Worm (Caenorhabditis elegans) whole organism, midembryonic: ENCODE results near the gene srj-23.

ENCODE experiments used
- T22C8.4 ChIP-seq: fragments of 200-800 bp; sonication (Bioruptor generic); IDR thresholded peaks from 2 replicates; pipeline ENCODE4 v1.3.6; 2022; ENCODE audit warnings: missing genetic modification characterization, missing compliant biosample characterization
- cog-1 ChIP-seq: sonication (generic microtip); optimal IDR thresholded peaks from 2 replicates; lab custom pipeline; 2016; ENCODE audit warnings: missing genetic modification characterization, missing compliant biosample characterization
- flt-1 ChIP-seq: fragments of 200-800 bp; sonication (Bioruptor generic); IDR thresholded peaks from 2 replicates; pipeline ENCODE4 v1.3.6; 2022; ENCODE audit warnings: missing genetic modification characterization, missing compliant biosample characterization
- klf-2 ChIP-seq: fragments of 200-800 bp; sonication (Bioruptor generic); conservative IDR thresholded peaks from 2 replicates; pipeline ENCODE4 v1.3.6; 2022; ENCODE audit warnings: missing genetic modification reagents, missing genetic modification characterization, missing compliant biosample characterization
- med-1 ChIP-seq: sonication (generic microtip); optimal IDR thresholded peaks from 2 replicates; lab custom pipeline; 2017; ENCODE audit warnings: missing genetic modification characterization, mild to moderate bottlenecking, missing compliant biosample characterization, antibody characterized with exemption, missing genetic modification reagents; ENCODE audit not compliant: insufficient read depth
- ref-1 ChIP-seq: fragments of 200-800 bp; sonication (Bioruptor generic); conservative IDR thresholded peaks from 2 replicates; pipeline ENCODE4 v1.3.6; 2022; ENCODE audit warnings: missing genetic modification reagents, missing genetic modification characterization, missing compliant biosample characterization
- tab-1 ChIP-seq: fragments of 200-800 bp; sonication (Bioruptor generic); IDR thresholded peaks from 2 replicates; pipeline ENCODE4 v1.3.6; 2022; ENCODE audit warnings: missing genetic modification characterization, missing compliant biosample characterization
- ztf-23 ChIP-seq: fragments of 200-800 bp; sonication (Bioruptor generic); IDR thresholded peaks from 2 replicates; pipeline ENCODE4 v1.3.6; 2022; ENCODE audit warnings: missing genetic modification reagents, missing genetic modification characterization, missing compliant biosample characterization
- ztf-29 ChIP-seq: fragments of 200-800 bp; sonication (Bioruptor generic); IDR thresholded peaks from 2 replicates; pipeline ENCODE4 v1.3.6; 2022; ENCODE audit warnings: missing genetic modification reagents, missing genetic modification characterization, missing compliant biosample characterization

Gene srj-23

DNA sequence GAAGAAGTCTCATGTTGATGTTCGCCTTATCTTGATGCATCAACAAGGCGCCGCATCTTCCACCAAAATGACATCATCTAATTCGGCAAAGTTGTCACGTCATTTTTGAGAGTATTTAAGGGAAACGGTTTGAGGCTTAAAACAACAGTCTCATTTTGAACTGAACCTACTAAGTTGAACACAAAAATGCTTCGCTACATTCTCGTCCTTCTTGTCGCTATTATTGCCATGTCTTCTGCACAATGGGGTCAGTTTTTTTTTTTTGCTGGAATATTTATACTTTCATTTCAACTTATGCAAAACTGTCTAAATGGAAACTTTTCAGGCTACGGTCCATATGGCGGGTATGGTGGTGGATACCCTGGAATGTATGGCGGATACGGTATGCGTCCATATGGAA lies 4.4 kb upstream of the srj-23 start, which contains the start of gene cnc-4:
TSS of gene cnc-4 (plus strand) at position 117 of the 400 bp plus-strand sequence.
- TF ChIP-seq T22C8.4 (GFP tag; lab: Robert Waterston, UW) (no peak), ztf-23 (GFP tag; lab: Robert Waterston, UW) (no peak), ztf-29 (no peak), tab-1 (GFP tag; lab: Robert Waterston, UW) (no peak), med-1 (GFP tag; lab: Kevin White, UChicago) (no peak), klf-2 (no peak), flt-1 (GFP tag; lab: Robert Waterston, UW) (no peak), ref-1 (GFP tag; lab: Robert Waterston, UW) (no peak), cog-1 (tag; lab: Kevin White, UChicago) (no peak)

DNA sequence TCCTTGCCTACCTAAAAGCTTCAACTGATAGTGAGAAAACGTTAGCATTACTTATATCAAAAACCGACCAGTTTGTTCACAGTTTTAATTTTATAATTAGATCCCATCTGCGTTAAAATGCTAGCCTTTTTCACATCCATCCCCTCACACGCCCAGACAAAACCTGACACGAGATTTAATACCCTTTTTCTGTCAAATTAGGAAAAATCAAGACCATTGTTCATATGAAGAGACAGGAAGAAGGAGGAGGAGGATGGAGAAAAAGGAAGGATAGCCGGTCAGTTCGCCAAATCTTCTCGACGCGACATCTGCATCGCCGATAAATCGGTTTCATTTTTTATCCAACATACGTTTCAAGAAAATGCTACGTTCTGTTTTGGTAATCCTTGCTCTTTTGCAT lies 3.7 kb upstream of the srj-23 start, which contains the start of gene cnc-3:
TSS of gene cnc-3 (plus strand) at position 281 of the 400 bp plus-strand sequence.
- no peak for TF ChIP-seq ztf-29
- TF ChIP-seq ztf-23 (GFP tag; lab: Robert Waterston, UW) = no peak
- no peak for TF ChIP-seq tab-1 (GFP tag; lab: Robert Waterston, UW)
- no peak for TF ChIP-seq med-1 (GFP tag; lab: Kevin White, UChicago)

- no peak for TF ChIP-seq ref-1 (GFP tag; lab: Robert Waterston, UW)
- TF ChIP-seq med-1 (GFP tag; lab: Kevin White, UChicago) = no peak
- no peak for TF ChIP-seq flt-1 (GFP tag; lab: Robert Waterston, UW)
- no peak for TF ChIP-seq tab-1 (GFP tag; lab: Robert Waterston, UW)
- no peak for TF ChIP-seq klf-2
- TF ChIP-seq T22C8.4 (GFP tag; lab: Robert Waterston, UW) = no peak
- no peak for TF ChIP-seq ztf-29
- no peak for TF ChIP-seq ztf-23 (GFP tag; lab: Robert Waterston, UW)
- no peak for TF ChIP-seq cog-1 (tag; lab: Kevin White, UChicago)
Measured at ce11 chrV:1450160-1450559, 1.3 kb upstream of the srj-23 start, which contains the start of gene cnc-2. Gene cnc-2, minus strand, starts transcription at chrV:1450183.

DNA sequence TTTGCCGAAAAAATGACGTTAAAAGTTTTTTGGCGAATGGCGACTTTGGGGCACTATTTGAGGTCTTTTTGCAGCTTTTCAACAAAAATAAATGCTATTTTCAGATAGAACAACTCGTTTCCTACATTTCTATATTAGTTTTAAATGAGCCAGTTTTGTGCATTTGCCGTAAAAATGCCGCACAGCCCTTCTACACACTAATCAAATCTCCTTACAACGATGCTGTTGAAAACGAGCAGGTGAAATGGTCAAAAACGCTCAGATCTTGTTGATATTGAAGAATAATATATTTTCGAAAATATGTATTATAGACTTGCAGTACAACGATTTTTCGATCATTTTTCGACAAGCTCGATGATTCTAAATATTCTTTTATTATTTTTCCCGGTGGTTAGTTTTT lies 3.3 kb downstream of the srj-23 start, which contains the start of gene chil-14:
TSS of gene chil-14 (plus strand) at position 301 of the 400 bp plus-strand sequence.
- no peak for TF ChIP-seq flt-1 (GFP tag; lab: Robert Waterston, UW)
- no peak for TF ChIP-seq ref-1 (GFP tag; lab: Robert Waterston, UW)
- TF ChIP-seq klf-2 = no peak
- TF ChIP-seq tab-1 (GFP tag; lab: Robert Waterston, UW) = no peak
- no peak for TF ChIP-seq T22C8.4 (GFP tag; lab: Robert Waterston, UW)
- TF ChIP-seq med-1 (GFP tag; lab: Kevin White, UChicago) = no peak
- TF ChIP-seq cog-1 (tag; lab: Kevin White, UChicago) = no peak
- no peak for TF ChIP-seq ztf-29
- no peak for TF ChIP-seq ztf-23 (GFP tag; lab: Robert Waterston, UW)

ce11 chrV:1455280-1455679 lies 3.8 kb downstream of the srj-23 start:
- TF ChIP-seq ztf-23 (GFP tag; lab: Robert Waterston, UW) (no peak), ref-1 (GFP tag; lab: Robert Waterston, UW) (no peak), flt-1 (GFP tag; lab: Robert Waterston, UW) (no peak), ztf-29 (no peak)

DNA sequence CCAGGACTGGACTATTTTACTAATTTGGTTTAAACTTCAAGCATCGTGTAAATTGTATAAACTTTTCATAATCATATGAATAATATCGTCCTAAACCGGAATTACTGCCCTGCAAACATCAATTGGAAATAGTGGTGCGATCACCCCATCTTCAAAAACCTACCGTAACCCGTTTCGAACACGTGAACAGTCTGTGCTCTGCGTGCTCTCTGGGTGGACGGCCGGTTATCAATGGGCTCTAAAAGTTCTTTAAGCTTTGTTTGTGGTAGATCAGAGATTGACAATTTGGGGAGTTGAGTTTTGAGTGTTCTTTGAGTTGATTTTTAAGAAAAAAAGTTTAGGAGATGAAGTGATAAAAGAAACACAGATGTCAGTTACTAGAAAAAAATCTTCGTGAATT lies 5.2 kb downstream of the srj-23 start:
- TF ChIP-seq ref-1 (GFP tag; lab: Robert Waterston, UW) (no peak), ztf-23 (GFP tag; lab: Robert Waterston, UW) (no peak), klf-2 (no peak), med-1 (GFP tag; lab: Kevin White, UChicago) (no peak), cog-1 (tag; lab: Kevin White, UChicago) (no peak), T22C8.4 (GFP tag; lab: Robert Waterston, UW) (no peak), tab-1 (GFP tag; lab: Robert Waterston, UW) (no peak), flt-1 (GFP tag; lab: Robert Waterston, UW) (no peak), ztf-29 (no peak)

DNA sequence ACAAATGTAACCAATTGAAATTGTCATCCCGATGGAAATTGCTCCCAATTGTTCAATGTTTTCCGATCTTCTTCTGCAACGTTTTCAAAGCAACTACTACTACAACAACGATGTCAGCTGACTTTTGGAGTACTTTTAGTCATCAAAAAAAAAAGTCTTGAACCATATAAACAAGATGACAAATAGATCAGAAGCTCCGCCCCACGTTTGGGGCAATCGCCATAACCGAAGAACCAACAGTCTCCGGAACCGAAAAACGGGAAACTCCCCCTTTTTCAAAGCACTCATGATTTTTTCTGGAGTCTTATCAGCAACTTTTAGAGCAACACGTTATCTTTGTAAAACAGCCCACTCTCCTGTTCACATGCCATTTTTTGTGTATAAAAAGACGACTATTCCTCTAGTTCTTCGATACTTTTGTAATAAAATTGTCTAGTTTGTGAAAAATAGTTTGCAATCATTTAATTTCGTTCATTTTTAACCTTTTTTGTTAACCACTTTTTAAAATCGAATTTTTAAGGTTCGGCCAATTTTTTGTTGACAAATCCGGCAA lies 8.0 kb downstream of the srj-23 start:
- no peak for TF ChIP-seq cog-1 (tag; lab: Kevin White, UChicago)
- TF ChIP-seq klf-2 = no peak
- TF ChIP-seq tab-1 (GFP tag; lab: Robert Waterston, UW) = no peak
- TF ChIP-seq flt-1 (GFP tag; lab: Robert Waterston, UW) = no peak
- no peak for TF ChIP-seq T22C8.4 (GFP tag; lab: Robert Waterston, UW)
- TF ChIP-seq ztf-29 = no peak
- TF ChIP-seq ref-1 (GFP tag; lab: Robert Waterston, UW) = no peak
- no peak for TF ChIP-seq ztf-23 (GFP tag; lab: Robert Waterston, UW)
- TF ChIP-seq med-1 (GFP tag; lab: Kevin White, UChicago) = no peak

DNA sequence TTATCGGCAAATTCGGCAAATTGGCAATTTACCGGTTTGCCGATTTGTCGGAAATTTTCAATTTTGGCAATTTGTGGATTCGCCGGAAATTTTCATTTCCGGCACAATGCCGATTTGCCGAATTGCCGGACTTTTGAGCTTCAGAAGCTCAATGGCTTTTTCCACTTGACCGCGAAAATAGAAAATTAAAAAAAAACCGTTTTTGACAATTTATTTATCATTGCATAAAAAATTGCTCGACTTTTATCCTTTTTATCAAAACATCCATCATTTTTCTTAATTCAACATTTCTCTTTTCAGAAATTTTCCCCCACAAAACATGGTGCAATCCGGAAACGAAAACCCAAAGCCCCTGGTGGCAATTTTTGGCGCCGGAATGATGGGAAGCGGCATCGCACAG lies 8.6 kb downstream of the srj-23 start, which contains the start of gene hacd-1:
TSS of gene hacd-1 (plus strand) at position 301 of the 400 bp plus-strand sequence.
- no peak for TF ChIP-seq tab-1 (GFP tag; lab: Robert Waterston, UW)
- TF ChIP-seq T22C8.4 (GFP tag; lab: Robert Waterston, UW) = no peak
- TF ChIP-seq klf-2 = no peak
- TF ChIP-seq flt-1 (GFP tag; lab: Robert Waterston, UW) = no peak
- no peak for TF ChIP-seq ztf-29
- TF ChIP-seq med-1 (GFP tag; lab: Kevin White, UChicago) = no peak
- no peak for TF ChIP-seq ref-1 (GFP tag; lab: Robert Waterston, UW)
- TF ChIP-seq cog-1 (tag; lab: Kevin White, UChicago) = no peak
- no peak for TF ChIP-seq ztf-23 (GFP tag; lab: Robert Waterston, UW)

- TF ChIP-seq flt-1 (GFP tag; lab: Robert Waterston, UW) (no peak), med-1 (GFP tag; lab: Kevin White, UChicago) (no peak), ref-1 (GFP tag; lab: Robert Waterston, UW) (no peak), ztf-23 (GFP tag; lab: Robert Waterston, UW) (no peak), klf-2 (no peak), ztf-29 (no peak), tab-1 (GFP tag; lab: Robert Waterston, UW) (no peak), cog-1 (tag; lab: Kevin White, UChicago) (no peak), T22C8.4 (GFP tag; lab: Robert Waterston, UW) (no peak)
Measured at ce11 chrV:1464543-1465040, 13.2 kb downstream of the srj-23 start, which contains the start of the genes fpn-1.2 and pqn-54. Gene fpn-1.2, minus strand, starts transcription at chrV:1464699. Gene pqn-54, plus strand, starts transcription at chrV:1464990.
